Fruit fly (Drosophila melanogaster) whole organism, prepupa: ENCODE results near the gene CG11374.
A peak's percentile ranks its signal among the peaks of the same experiment; 100 is the strongest.

Experiments used
- CG10669 ChIP-seq: fragments of 200-800 bp; sonication (Bioruptor generic); optimal IDR thresholded peaks from 3 replicates; lab custom pipeline; 2018; ENCODE audit warnings: missing biosample characterization, mild to moderate bottlenecking, missing genetic modification characterization, moderate library complexity
- CG11762 ChIP-seq: fragments of 200-800 bp; sonication (Bioruptor generic); optimal IDR thresholded peaks from 3 replicates; lab custom pipeline; 2016; ENCODE audit warnings: missing biosample characterization, missing genetic modification characterization; ENCODE audit not compliant: insufficient read depth
- CG16779 ChIP-seq: fragments of 200-800 bp; sonication (Bioruptor generic); optimal IDR thresholded peaks from 3 replicates; lab custom pipeline; 2017; ENCODE audit warnings: missing biosample characterization, mild to moderate bottlenecking, missing genetic modification characterization
- CG8119 ChIP-seq: fragments of 200-800 bp; sonication (Bioruptor generic); IDR thresholded peaks from 3 replicates; pipeline ENCODE4 v1.3.6; 2022; ENCODE audit warnings: missing biosample characterization, missing genetic modification characterization

DNA sequence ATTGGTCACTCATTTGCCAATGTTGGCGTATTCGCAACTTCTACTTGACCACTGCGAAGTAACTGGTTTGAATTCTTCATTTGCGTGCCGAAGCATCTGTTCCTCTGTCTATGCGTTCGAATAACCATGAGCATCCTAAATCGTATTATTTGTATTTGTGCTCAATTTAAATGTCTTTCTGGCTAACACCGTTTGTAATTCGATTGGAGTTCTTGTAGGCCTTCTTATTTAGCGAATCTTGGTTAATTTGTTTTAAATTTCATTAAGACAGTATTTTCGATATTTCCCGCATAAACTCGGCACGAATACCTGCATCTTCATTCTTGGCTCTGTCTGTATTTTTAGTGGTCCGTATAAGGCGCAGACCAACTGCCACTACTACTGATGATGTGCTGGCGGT lies 15.7 kb downstream of the CG11374 start:
- peak; percentile 83 for TF ChIP-seq CG10669 (GFP tag; lab: Kevin White, UChicago)
- peak; percentile 69 for TF ChIP-seq CG11762 (GFP tag; lab: Kevin White, UChicago)
- TF ChIP-seq CG16779 (tag; lab: Kevin White, UChicago) = no peak
- peak; percentile 71; the same call in 2 of the 3 replicates for TF ChIP-seq CG8119
